Worm (Caenorhabditis elegans): ENCODE measurements around the gene Y43C5A.7.

The Y43C5A.7 gene

ce11 chrIV:10284194-10284910, 7.3 kb downstream of the Y43C5A.7 start, which contains the start of gene rad-51 (continued):
- TF ChIP-seq efl-1 (optimal IDR thresholded peaks at IDR 0.05) = peak; percentile 57 to 89
- peak; percentile 86 to 98 for TF ChIP-seq efl-1 (GFP tag; optimal IDR thresholded peaks at IDR 0.05 in 1 of 2)
- peak; percentile 10 for TF ChIP-seq lin-13 (GFP tag; optimal IDR thresholded peaks at IDR 0.05)
- TF ChIP-seq nhr-90 (tag; optimal IDR thresholded peaks at IDR 0.05; ENCODE audit: poor library complexity) = peak; percentile 17
- no peak for TF ChIP-seq pqm-1 (tag; optimal IDR thresholded peaks at IDR 0.05)
- TF ChIP-seq unc-130 (tag; optimal IDR thresholded peaks at IDR 0.05) = no peak
- TF ChIP-seq zip-4 (GFP tag; optimal IDR thresholded peaks at IDR 0.05) = no peak
- TF ChIP-seq alr-1 (tag; optimal IDR thresholded peaks at IDR 0.05; ENCODE audit: borderline replicate concordance) = no peak
- TF ChIP-seq ceh-82 (tag; optimal IDR thresholded peaks at IDR 0.05) = peak in 2 of 3 experiments; percentile 55 to 75
- TF ChIP-seq hlh-4 (tag; optimal IDR thresholded peaks at IDR 0.05) = no peak
- TF ChIP-seq nhr-77 (tag; optimal IDR thresholded peaks at IDR 0.05) = peak; percentile 39
- peak; percentile 5 for TF ChIP-seq lir-3 (tag; optimal IDR thresholded peaks at IDR 0.05; ENCODE audit: poor library complexity)
- no peak for TF ChIP-seq dsc-1 (tag; optimal IDR thresholded peaks at IDR 0.05)
- no peak for TF ChIP-seq nhr-237 (tag; optimal IDR thresholded peaks at IDR 0.05)
- no peak for TF ChIP-seq nhr-47 (tag; optimal IDR thresholded peaks at IDR 0.05)
- TF ChIP-seq sox-4 (tag; optimal IDR thresholded peaks at IDR 0.05) = no peak
- no peak for TF ChIP-seq sup-37 (GFP tag; optimal IDR thresholded peaks at IDR 0.05)
- no peak for TF ChIP-seq ztf-4 (tag; optimal IDR thresholded peaks at IDR 0.05)
- TF ChIP-seq hpl-2 (GFP tag; optimal IDR thresholded peaks at IDR 0.05) = no peak
- TF ChIP-seq egl-27 (tag; optimal IDR thresholded peaks at IDR 0.05) = no peak
- no peak for TF ChIP-seq fos-1 (tag; optimal IDR thresholded peaks at IDR 0.05)
- TF ChIP-seq efl-3 (GFP tag; optimal IDR thresholded peaks at IDR 0.05) = no peak
- peak; percentile 45 for TF ChIP-seq xbp-1 (tag; optimal IDR thresholded peaks at IDR 0.05)
- peak; percentile 1 for TF ChIP-seq nhr-85 (tag)
- no peak for TF ChIP-seq lin-39 (tag; optimal IDR thresholded peaks at IDR 0.05)
- no peak for TF ChIP-seq sptf-1 (tag; optimal IDR thresholded peaks at IDR 0.05)
- TF ChIP-seq ceh-88 (GFP tag; IDR thresholded peaks at IDR 0.05) = no peak
- no peak for TF ChIP-seq unc-98 (GFP tag; IDR thresholded peaks at IDR 0.05)
- no peak for TF ChIP-seq nhr-11 (tag; optimal IDR thresholded peaks at IDR 0.05)
- TF ChIP-seq lin-15B (tag; optimal IDR thresholded peaks at IDR 0.05) = peak; percentile 69
- no peak for TF ChIP-seq F16B12.6 (tag; optimal IDR thresholded peaks at IDR 0.05)
- TF ChIP-seq unc-62 (GFP tag; optimal IDR thresholded peaks at IDR 0.05) = no peak
- TF ChIP-seq ama-1 (optimal IDR thresholded peaks at IDR 0.05) = no peak
- peak; percentile 32 for TF ChIP-seq unc-86 (tag; optimal IDR thresholded peaks at IDR 0.05)
- peak; percentile 2 for TF ChIP-seq fkh-10 (GFP tag; optimal IDR thresholded peaks at IDR 0.05)
- TF ChIP-seq nhr-28 (tag; optimal IDR thresholded peaks at IDR 0.05) = no peak
- peak; percentile 51 for TF ChIP-seq fkh-8 (tag; optimal IDR thresholded peaks at IDR 0.05)
- no peak; the same call in 1 of the 2 replicates for TF ChIP-seq nhr-19 (GFP tag; conservative IDR thresholded peaks at IDR 0.05)
- TF ChIP-seq lin-14 (GFP tag; optimal IDR thresholded peaks at IDR 0.05) = peak; percentile 97
- no peak for TF ChIP-seq C04F5.9 (tag; optimal IDR thresholded peaks at IDR 0.05)
- TF ChIP-seq nhr-20 (tag; optimal IDR thresholded peaks at IDR 0.05) = peak; percentile 64
- TF ChIP-seq jun-1 (tag; optimal IDR thresholded peaks at IDR 0.05) = peak; percentile 45
- no peak for TF ChIP-seq tlp-1 (tag; optimal IDR thresholded peaks at IDR 0.05)

- no peak for TF ChIP-seq C16A3.4 (tag; optimal IDR thresholded peaks at IDR 0.05)
- no peak for TF ChIP-seq dpl-1 (GFP tag; optimal IDR thresholded peaks at IDR 0.05)
- TF ChIP-seq hlh-4 (tag; optimal IDR thresholded peaks at IDR 0.05) = no peak
- TF ChIP-seq mep-1 (tag; optimal IDR thresholded peaks at IDR 0.05) = no peak
Observed at ce11 chrIV:10285328-10285727, 8.3 kb downstream of the Y43C5A.7 start.
